Worm (Caenorhabditis elegans): Measurements from ENCODE around the gene C04G6.13.

- TF ChIP-seq skn-1 (tag; optimal IDR thresholded peaks at IDR 0.05): peak; percentile 57
- no peak for TF ChIP-seq nhr-11 (tag; optimal IDR thresholded peaks at IDR 0.05)
- TF ChIP-seq mdl-1 (tag; optimal IDR thresholded peaks at IDR 0.05): no peak
- TF ChIP-seq nhr-77 (tag; optimal IDR thresholded peaks at IDR 0.05): no peak
- TF ChIP-seq pqm-1 (tag; optimal IDR thresholded peaks at IDR 0.05): peak; percentile 36
- TF ChIP-seq lin-15B (tag; optimal IDR thresholded peaks at IDR 0.05): peak; percentile 90
- TF ChIP-seq daf-12 (tag; optimal IDR thresholded peaks at IDR 0.05): no peak
- no peak for TF ChIP-seq ceh-82 (tag; optimal IDR thresholded peaks at IDR 0.05)
- TF ChIP-seq ztf-4 (tag; optimal IDR thresholded peaks at IDR 0.05): no peak
- no peak for TF ChIP-seq elt-3 (tag; optimal IDR thresholded peaks at IDR 0.05)
- TF ChIP-seq ama-1 (optimal IDR thresholded peaks at IDR 0.05): no peak
- no peak for TF ChIP-seq aly-2 (tag; optimal IDR thresholded peaks at IDR 0.05)
- peak; percentile 86 for TF ChIP-seq snpc-4 (tag; optimal IDR thresholded peaks at IDR 0.05)
- no peak for TF ChIP-seq nhr-76 (tag; optimal IDR thresholded peaks at IDR 0.05)
These were observed 32.2 kb upstream of the C04G6.13 start, which contains the start of gene smc-5 for ce11 chrII:5061794-5062368.

Measured in whole organism, L3 larva.